Worm (Caenorhabditis elegans) whole organism, L4/young adult: Measurements from ENCODE around the gene srbc-29.

Experiments used
- W03F9.2 ChIP-seq: fragments of 150-350 bp; optimal IDR thresholded peaks from 2 replicates; lab custom pipeline; 2014; ENCODE audit warnings: missing biosample characterization, missing genetic modification characterization
- dao-5 ChIP-seq: sonication (generic microtip); optimal IDR thresholded peaks from 2 replicates; lab custom pipeline; 2016; ENCODE audit warnings: missing genotype, missing genetic modification characterization, moderate library complexity, missing compliant biosample characterization
- him-1 ChIP-seq: sonication (generic microtip); optimal IDR thresholded peaks from 2 replicates; lab custom pipeline; 2016; ENCODE audit warnings: missing genotype, missing genetic modification reagents, missing genetic modification characterization, missing compliant biosample characterization

- no peak for TF ChIP-seq dao-5
- TF ChIP-seq him-1 (tag; lab: Kevin White, UChicago) = no peak
- no peak for TF ChIP-seq W03F9.2
These were observed 10.8 kb downstream of the srbc-29 start, which contains the start of gene slc-28.2 for ce11 chrV:3459919-3460318.
